Worm (Caenorhabditis elegans): Measurements from ENCODE around the gene str-135.
A peak's percentile ranks its signal among the peaks of the same experiment; 100 is the strongest.

Gene str-135

ce11 chrV:8302522-8302921, 21.9 kb upstream of the str-135 start, which contains the start of gene sel-9 (continued):
- TF ChIP-seq lin-54 (GFP tag; optimal IDR thresholded peaks at IDR 0.05) (peak; percentile 54), B0019.2 (GFP tag; conservative IDR thresholded peaks at IDR 0.05) (no peak), snpc-4 (GFP tag; optimal IDR thresholded peaks at IDR 0.05) (no peak), snpc-4 (tag; optimal IDR thresholded peaks at IDR 0.05) (peak in 1 of 4 experiments; percentile 11), F49E8.2 (tag; optimal IDR thresholded peaks at IDR 0.05; ENCODE audit: insufficient read depth) (no peak), zim-3 (tag; optimal IDR thresholded peaks at IDR 0.05) (no peak), efl-1 (GFP tag; optimal IDR thresholded peaks at IDR 0.05) (peak; percentile 35)

- TF ChIP-seq D2030.7 (GFP tag; IDR thresholded peaks at IDR 0.05) (0 out of 2 replicates have a peak, but pooled peaks have one; percentile 8), nhr-80 (tag; optimal IDR thresholded peaks at IDR 0.05) (peak; percentile 8), ekl-4 (GFP tag; IDR thresholded peaks at IDR 0.05) (0 out of 2 replicates have a peak, but pooled peaks have one; percentile 19), pbrm-1 (GFP tag; IDR thresholded peaks at IDR 0.05) (peak; percentile 53; the same call in 1 of the 2 replicates), snpc-4 (GFP tag; optimal IDR thresholded peaks at IDR 0.05) (no peak), snpc-4 (tag; optimal IDR thresholded peaks at IDR 0.05) (peak in 1 of 4 experiments; percentile 54), ztf-22 (GFP tag; optimal IDR thresholded peaks at IDR 0.05) (no peak), tbp1 (GFP tag; optimal IDR thresholded peaks at IDR 0.05) (peak; percentile 34), him-1 (tag; optimal IDR thresholded peaks at IDR 0.05) (no peak), athp-1 (tag; optimal IDR thresholded peaks at IDR 0.05) (peak; percentile 30), atf-7 (tag; optimal IDR thresholded peaks at IDR 0.05) (no peak), Y95B8A.8 (GFP tag; IDR thresholded peaks at IDR 0.05) (0 out of 2 replicates have a peak, but pooled peaks have one; percentile 12), ceh-40 (GFP tag; IDR thresholded peaks at IDR 0.05) (0 out of 2 replicates have a peak, but pooled peaks have one; percentile 39), ama-1 (optimal IDR thresholded peaks at IDR 0.05) (peak; percentile 37), ama-1 (GFP tag; optimal IDR thresholded peaks at IDR 0.05) (peak in 1 of 2 experiments; percentile 52), mcd-1 (GFP tag; IDR thresholded peaks at IDR 0.05) (peak; percentile 46; the same call in 1 of the 2 replicates), bed-1 (GFP tag; IDR thresholded peaks at IDR 0.05) (no peak), madf-6 (GFP tag; IDR thresholded peaks at IDR 0.05) (peak; percentile 51), nhr-179 (tag; optimal IDR thresholded peaks at IDR 0.05) (no peak), T26A5.8 (tag; optimal IDR thresholded peaks at IDR 0.05) (no peak), F23B12.7 (tag; optimal IDR thresholded peaks at IDR 0.05; ENCODE audit: insufficient read depth) (no peak), sptf-2 (GFP tag; optimal IDR thresholded peaks at IDR 0.05) (no peak), ZK185.1 (tag; optimal IDR thresholded peaks at IDR 0.05; ENCODE audit: poor library complexity, severe bottlenecking) (peak; percentile 1), attf-5 (GFP tag; optimal IDR thresholded peaks at IDR 0.05) (peak; percentile 7), K12H6.12 (tag; optimal IDR thresholded peaks at IDR 0.05) (no peak), egl-18 (GFP tag; IDR thresholded peaks at IDR 0.05) (no peak), madf-3 (GFP tag; IDR thresholded peaks at IDR 0.05) (peak; percentile 67; the same call in 1 of the 2 replicates), cebp-2 (GFP tag; IDR thresholded peaks at IDR 0.05) (no peak), mes-4 (tag; optimal IDR thresholded peaks at IDR 0.05) (no peak), lin-54 (GFP tag; optimal IDR thresholded peaks at IDR 0.05) (peak; percentile 39), dox-1 (GFP tag; IDR thresholded peaks at IDR 0.05) (peak; percentile 41; the same call in 1 of the 2 replicates), rcor-1 (GFP tag; IDR thresholded peaks at IDR 0.05) (no peak; the same call in 1 of the 2 replicates), hsf-1 (GFP tag; IDR thresholded peaks at IDR 0.05) (peak; percentile 57; the same call in 1 of the 2 replicates), Y79H2A.3 (GFP tag; conservative IDR thresholded peaks at IDR 0.05) (no peak), lsl-1 (GFP tag; optimal IDR thresholded peaks at IDR 0.05) (peak; percentile 27), ceh-91 (GFP tag; IDR thresholded peaks at IDR 0.05) (no peak), F10E7.11 (tag; optimal IDR thresholded peaks at IDR 0.05) (no peak), ztf-25 (GFP tag; IDR thresholded peaks at IDR 0.05) (no peak), lin-26 (GFP tag; IDR thresholded peaks at IDR 0.05) (no peak), B0336.3 (GFP tag; IDR thresholded peaks at IDR 0.05) (peak; percentile 77), lir-1 (GFP tag; conservative IDR thresholded peaks at IDR 0.05) (no peak), mxl-1 (tag; optimal IDR thresholded peaks at IDR 0.05) (peak; percentile 24)
Measured at ce11 chrV:8300935-8301535, 20.4 kb upstream of the str-135 start, which contains the start of gene W02D7.6. W02D7.6 (minus strand) TSS chrV:8301507.

Data from whole organism, young adult.